Worm (Caenorhabditis elegans): ENCODE data around the gene col-157.
"Not testable (repeated sequence)": the region's sequence is repeated elsewhere in the genome, so short reads cannot be mapped to it uniquely, and the experiment has no call there.

ce11 chrV:11504853-11505397 lies 21.1 kb downstream of the col-157 start, which contains the start of the genes C55A6.1 and C55A6.10:
- TF ChIP-seq sox-2 (GFP tag; IDR thresholded peaks at IDR 0.05); hlh-13 (GFP tag; optimal IDR thresholded peaks at IDR 0.05): not testable (repeated sequence)
- peak; percentile 65 for TF ChIP-seq ets-4 (tag; optimal IDR thresholded peaks at IDR 0.05)
